Fruit fly (Drosophila melanogaster) whole organism, embryonic: ENCODE measurements around the gene CG42340.

Experiments used
- Abd-B ChIP-seq: fragments of 200-800 bp; sonication (Bioruptor generic); optimal IDR thresholded peaks from 2 replicates; lab custom pipeline; 2018; ENCODE audit warnings: missing biosample characterization, mild to moderate bottlenecking, missing genetic modification characterization, moderate library complexity
- B-H1 ChIP-seq: fragments of 200-800 bp; sonication (Bioruptor generic); IDR thresholded peaks from 3 replicates; pipeline ENCODE4 v1.3.6; 2022; ENCODE audit warnings: missing biosample characterization, missing genetic modification characterization
- CG10274 ChIP-seq: fragments of 200-800 bp; sonication (Bioruptor generic); optimal IDR thresholded peaks from 3 replicates; lab custom pipeline; 2017; ENCODE audit warnings: missing biosample characterization, mild to moderate bottlenecking, missing genetic modification characterization
- CG12236 ChIP-seq: fragments of 200-800 bp; sonication (Bioruptor generic); optimal IDR thresholded peaks from 2 replicates; lab custom pipeline; 2016; ENCODE audit warnings: missing biosample characterization, missing genetic modification characterization
- CG12769 ChIP-seq: fragments of 200-800 bp; sonication (Bioruptor generic); optimal IDR thresholded peaks from 2 replicates; lab custom pipeline; 2019; ENCODE audit warnings: missing biosample characterization, mild to moderate bottlenecking, missing genetic modification characterization, moderate library complexity
- CG13287 ChIP-seq: fragments of 200-800 bp; sonication (Bioruptor generic); IDR thresholded peaks from 2 replicates; pipeline ENCODE4 v1.3.6; 2022; ENCODE audit warnings: missing biosample characterization, missing genetic modification characterization; ENCODE audit not compliant: partially characterized antibody
- CG13296 ChIP-seq: fragments of 200-800 bp; sonication (Bioruptor generic); optimal IDR thresholded peaks from 3 replicates; lab custom pipeline; 2018; ENCODE audit warnings: missing biosample characterization, mild to moderate bottlenecking, missing genetic modification characterization
- CG13424 ChIP-seq: fragments of 200-800 bp; sonication (Bioruptor generic); optimal IDR thresholded peaks from 2 replicates; lab custom pipeline; 2019; ENCODE audit warnings: missing biosample characterization, mild to moderate bottlenecking, missing genetic modification characterization, moderate library complexity
- CG14050 ChIP-seq: fragments of 200-800 bp; sonication (Bioruptor generic); IDR thresholded peaks from 3 replicates; pipeline ENCODE4 v1.3.6; 2022; ENCODE audit warnings: missing biosample characterization, missing genetic modification characterization
- CG14710 ChIP-seq: fragments of 200-800 bp; sonication (Bioruptor generic); optimal IDR thresholded peaks from 3 replicates; lab custom pipeline; 2019; ENCODE audit warnings: missing biosample characterization, mild to moderate bottlenecking, missing genetic modification characterization, moderate library complexity
- CG18599 ChIP-seq: fragments of 200-800 bp; sonication (Bioruptor generic); optimal IDR thresholded peaks from 3 replicates; lab custom pipeline; 2017; ENCODE audit warnings: missing biosample characterization, missing genetic modification characterization, mild to moderate bottlenecking, moderate library complexity, missing genetic modification reagents
- CG3065 ChIP-seq: fragments of 200-800 bp; sonication (Bioruptor generic); optimal IDR thresholded peaks from 2 replicates; lab custom pipeline; 2016; ENCODE audit warnings: missing biosample characterization, missing genetic modification characterization
- CG34224 ChIP-seq: fragments of 200-800 bp; sonication (Bioruptor generic); IDR thresholded peaks from 3 replicates; pipeline ENCODE4 v1.3.6; 2022; ENCODE audit warnings: missing biosample characterization, missing genetic modification characterization; ENCODE audit not compliant: partially characterized antibody
- CG3847 ChIP-seq: fragments of 200-800 bp; sonication (Bioruptor generic); IDR thresholded peaks from 2 replicates; pipeline ENCODE4 v1.3.6; 2022; ENCODE audit warnings: missing biosample characterization, missing genetic modification characterization
- CG42726 ChIP-seq: fragments of 200-800 bp; sonication (Bioruptor generic); IDR thresholded peaks from 2 replicates; pipeline ENCODE4 v1.3.6; 2022; ENCODE audit warnings: missing biosample characterization, missing genetic modification characterization; ENCODE audit not compliant: partially characterized antibody
- CG4730 ChIP-seq: fragments of 200-800 bp; sonication (Bioruptor generic); IDR thresholded peaks from 2 replicates; pipeline ENCODE4 v1.3.6; 2022; ENCODE audit warnings: missing biosample characterization, missing genetic modification characterization
- CG9437 ChIP-seq: fragments of 200-800 bp; sonication (Bioruptor generic); optimal IDR thresholded peaks from 2 replicates; lab custom pipeline; 2018; ENCODE audit warnings: missing biosample characterization, mild to moderate bottlenecking, missing genetic modification characterization
- CG9817 ChIP-seq: fragments of 200-800 bp; sonication (Bioruptor generic); optimal IDR thresholded peaks from 2 replicates; lab custom pipeline; 2018; ENCODE audit warnings: missing biosample characterization, mild to moderate bottlenecking, missing genetic modification characterization, moderate library complexity
- CG9932 ChIP-seq: fragments of 200-800 bp; sonication (Bioruptor generic); IDR thresholded peaks from 2 replicates; pipeline ENCODE4 v1.3.6; 2022; ENCODE audit warnings: missing biosample characterization, missing genetic modification characterization
- Chrac-16 ChIP-seq: fragments of 200-800 bp; sonication (Bioruptor generic); optimal IDR thresholded peaks from 3 replicates; lab custom pipeline; 2016; ENCODE audit warnings: missing biosample characterization, missing genetic modification characterization
- CoRest ChIP-seq: fragments of 200-800 bp; sonication (Bioruptor generic); optimal IDR thresholded peaks from 3 replicates; lab custom pipeline; 2018; ENCODE audit warnings: missing biosample characterization, mild to moderate bottlenecking, missing genetic modification characterization, moderate library complexity
- Dp ChIP-seq: fragments of 200-800 bp; sonication (Bioruptor generic); optimal IDR thresholded peaks from 2 replicates; lab custom pipeline; 2018; ENCODE audit warnings: missing biosample characterization, mild to moderate bottlenecking, missing genetic modification characterization, moderate library complexity
- Elba2 ChIP-seq: fragments of 200-800 bp; sonication (Bioruptor generic); optimal IDR thresholded peaks from 3 replicates; lab custom pipeline; 2016; ENCODE audit warnings: missing biosample characterization, missing genetic modification characterization
- HmgD ChIP-seq: fragments of 200-800 bp; sonication (Bioruptor generic); optimal IDR thresholded peaks from 3 replicates; lab custom pipeline; 2016; ENCODE audit warnings: missing biosample characterization, missing genetic modification characterization
- Jarid2 ChIP-seq: fragments of 200-800 bp; sonication (Bioruptor generic); optimal IDR thresholded peaks from 3 replicates; lab custom pipeline; 2017; ENCODE audit warnings: mild to moderate bottlenecking, missing biosample characterization, missing genetic modification reagents, missing genetic modification characterization
- MBD-R2 ChIP-seq: fragments of 200-800 bp; sonication (Bioruptor generic); IDR thresholded peaks from 2 replicates; pipeline ENCODE4 v1.3.6; 2022; ENCODE audit warnings: missing biosample characterization, missing genetic modification characterization
- Nf-YB ChIP-seq: fragments of 200-800 bp; sonication (Bioruptor generic); optimal IDR thresholded peaks from 3 replicates; lab custom pipeline; 2019; ENCODE audit warnings: missing biosample characterization, mild to moderate bottlenecking, missing genetic modification characterization, moderate library complexity
- Oli ChIP-seq: fragments of 200-800 bp; sonication (Bioruptor generic); optimal IDR thresholded peaks from 2 replicates; lab custom pipeline; 2018; ENCODE audit warnings: missing biosample characterization, mild to moderate bottlenecking, missing genetic modification characterization, moderate library complexity
- Opbp ChIP-seq: fragments of 200-800 bp; sonication (Bioruptor generic); IDR thresholded peaks from 3 replicates; pipeline ENCODE4 v1.3.6; 2022; ENCODE audit warnings: missing biosample characterization, missing genetic modification characterization; ENCODE audit not compliant: partially characterized antibody
- Sin3A ChIP-seq: fragments of >200 bp; optimal IDR thresholded peaks from 2 replicates; lab custom pipeline; 2018
- Vsx1 ChIP-seq: fragments of 200-800 bp; sonication (Bioruptor generic); optimal IDR thresholded peaks from 2 replicates; lab custom pipeline; 2017; ENCODE audit warnings: missing biosample characterization, mild to moderate bottlenecking, missing genetic modification characterization, missing genetic modification reagents
- al ChIP-seq: fragments of 200-800 bp; sonication (Bioruptor generic); IDR thresholded peaks from 2 replicates; pipeline ENCODE4 v1.3.6; 2022; ENCODE audit warnings: missing biosample characterization, missing genetic modification characterization
- ap ChIP-seq: fragments of 200-800 bp; sonication (Bioruptor generic); IDR thresholded peaks from 2 replicates; pipeline ENCODE4 v1.3.6; 2022; ENCODE audit warnings: missing biosample characterization, missing genetic modification characterization
- chinmo ChIP-seq: fragments of 200-800 bp; sonication (Bioruptor generic); IDR thresholded peaks from 4 replicates; pipeline ENCODE4 v1.3.6; 2022; ENCODE audit warnings: missing biosample characterization, missing genetic modification characterization; ENCODE audit not compliant: partially characterized antibody
- ems ChIP-seq: fragments of 200-800 bp; sonication (Bioruptor generic); optimal IDR thresholded peaks from 3 replicates; lab custom pipeline; 2016; ENCODE audit warnings: missing biosample characterization, missing genetic modification characterization
- grau ChIP-seq: fragments of 200-800 bp; optimal IDR thresholded peaks from 3 replicates; lab custom pipeline; 2019; ENCODE audit warnings: missing biosample characterization, mild to moderate bottlenecking, missing genetic modification characterization, moderate library complexity
- gro ChIP-seq: fragments of 200-800 bp; sonication (Bioruptor generic); optimal IDR thresholded peaks from 2 replicates; lab custom pipeline; 2016; ENCODE audit warnings: missing biosample characterization, missing genetic modification characterization
- hb ChIP-seq: fragments of 200-800 bp; sonication (Bioruptor generic); IDR thresholded peaks from 3 replicates; pipeline ENCODE4 v1.3.6; 2022; ENCODE audit warnings: missing biosample characterization, missing genetic modification characterization; ENCODE audit not compliant: partially characterized antibody
- ken ChIP-seq: fragments of 200-800 bp; sonication (Bioruptor generic); IDR thresholded peaks from 3 replicates; pipeline ENCODE4 v1.3.6; 2022; ENCODE audit warnings: missing biosample characterization, missing genetic modification characterization
- klu ChIP-seq: fragments of 200-800 bp; sonication (Bioruptor generic); IDR thresholded peaks from 2 replicates; pipeline ENCODE4 v1.3.6; 2022; ENCODE audit warnings: missing biosample characterization, missing genetic modification characterization
- nerfin-1 ChIP-seq: fragments of 200-800 bp; sonication (Bioruptor generic); optimal IDR thresholded peaks from 3 replicates; lab custom pipeline; 2019; ENCODE audit warnings: missing biosample characterization, mild to moderate bottlenecking, missing genetic modification characterization, moderate library complexity
- p53 ChIP-seq: fragments of 200-800 bp; sonication (Bioruptor generic); optimal IDR thresholded peaks from 2 replicates; lab custom pipeline; 2016; ENCODE audit warnings: missing biosample characterization, missing genetic modification characterization
- pan ChIP-seq, 4 experiments: fragments of >200 bp in 3 of 4; fragments of 200-800 bp in 1 of 4; sonication (Bioruptor generic) in 1 of 4; optimal IDR thresholded peaks in 3 of 4; IDR thresholded peaks in 1 of 4; 2 replicates each; pipeline versions ENCODE4 v1.3.6 to Lab custom; 2017 to 2022; ENCODE audit warnings: missing biosample characterization in 2 of 4, missing genetic modification characterization in 2 of 4, mixed read lengths in 1 of 4
- pita ChIP-seq: fragments of 200-800 bp; sonication (Bioruptor generic); optimal IDR thresholded peaks from 2 replicates; lab custom pipeline; 2017; ENCODE audit warnings: missing biosample characterization, mild to moderate bottlenecking, missing genetic modification characterization
- sd ChIP-seq: fragments of 200-800 bp; sonication (Bioruptor generic); optimal IDR thresholded peaks from 3 replicates; lab custom pipeline; 2018; ENCODE audit warnings: missing biosample characterization, mild to moderate bottlenecking, missing genetic modification characterization, moderate library complexity
- sens ChIP-seq: fragments of 200-800 bp; sonication (Bioruptor generic); peaks from one replicate; lab custom pipeline; 2016; ENCODE audit warnings: missing biosample characterization, missing genetic modification characterization
- sob ChIP-seq: fragments of 200-800 bp; sonication (Bioruptor generic); IDR thresholded peaks from 2 replicates; pipeline ENCODE4 v1.3.6; 2022; ENCODE audit warnings: missing biosample characterization, missing genetic modification characterization
- sr ChIP-seq: fragments of 200-800 bp; sonication (Bioruptor generic); IDR thresholded peaks from 3 replicates; pipeline ENCODE4 v1.3.6; 2022; ENCODE audit warnings: missing biosample characterization, missing genetic modification characterization
- zfh1 ChIP-seq: fragments of 200-800 bp; sonication (Bioruptor generic); IDR thresholded peaks from 3 replicates; pipeline ENCODE4 v1.3.6; 2022; ENCODE audit warnings: missing biosample characterization, missing genetic modification characterization

Gene CG42340

dm6 chrX:6524217-6524616 is at the start of gene CG42340, which contains the start of gene CG3918:
Gene CG42340, minus strand, starts transcription at chrX:6524323.
Gene CG3918, plus strand, starts transcription at chrX:6524464.
- TF ChIP-seq MBD-R2 (peak; percentile 97), CG14050 (GFP tag; lab: Robert Waterston, UW) (no peak), CG12236 (GFP tag; lab: Kevin White, UChicago) (no peak), Vsx1 (GFP tag; lab: Kevin White, UChicago) (no peak), CG12769 (tag; lab: Kevin White, UChicago) (peak; percentile 60), grau (tag; lab: Kevin White, UChicago) (peak; percentile 43), Elba2 (GFP tag; lab: Kevin White, UChicago) (peak; percentile 58), p53 (peak; percentile 55), B-H1 (GFP tag; lab: Robert Waterston, UW) (no peak), CG9437 (GFP tag; lab: Kevin White, UChicago) (no peak), Abd-B (GFP tag; lab: Kevin White, UChicago) (peak; percentile 22), ems (GFP tag; lab: Kevin White, UChicago) (no peak), CG13424 (tag; lab: Kevin White, UChicago) (peak; percentile 20), ap (GFP tag; lab: Robert Waterston, UW) (no peak), CG4730 (no peak), gro (peak; percentile 27), CoRest (tag; lab: Kevin White, UChicago) (peak; percentile 45), CG9817 (tag; lab: Kevin White, UChicago) (no peak), CG14710 (tag; lab: Kevin White, UChicago) (peak; percentile 100), pan (optimal IDR thresholded peaks at IDR 0.05; lab: Kevin White, UChicago) (no peak), pan (GFP tag; optimal IDR thresholded peaks at IDR 0.05 in 1 of 2, IDR thresholded peaks at IDR 0.05 in 1 of 2) (no peak), sens (peak; percentile 45), CG10274 (GFP tag; lab: Kevin White, UChicago) (no peak), sr (GFP tag; lab: Robert Waterston, UW) (no peak), CG3065 (GFP tag; lab: Kevin White, UChicago) (no peak), Oli (tag; lab: Kevin White, UChicago) (no peak), CG34224 (0 out of 3 replicates have a peak, but pooled peaks have one; percentile 17), hb (GFP tag; lab: Robert Waterston, UW) (0 out of 3 replicates have a peak, but pooled peaks have one; percentile 28), Dp (GFP tag; lab: Kevin White, UChicago) (peak; percentile 88), CG13287 (GFP tag; lab: Robert Waterston, UW) (peak; percentile 75), Chrac-16 (GFP tag; lab: Kevin White, UChicago) (no peak), CG3847 (peak; percentile 92), chinmo (GFP tag; lab: Robert Waterston, UW) (peak; percentile 76; the same call in 1 of the 4 replicates), Opbp (GFP tag; lab: Robert Waterston, UW) (peak; percentile 55; the same call in 1 of the 3 replicates), al (GFP tag; lab: Robert Waterston, UW) (no peak), CG9932 (GFP tag; lab: Robert Waterston, UW) (peak; percentile 53), CG18599 (GFP tag; lab: Kevin White, UChicago) (peak; percentile 27), nerfin-1 (tag; lab: Kevin White, UChicago) (no peak), zfh1 (peak; percentile 45; the same call in 1 of the 3 replicates), Nf-YB (GFP tag; lab: Kevin White, UChicago) (peak; percentile 7), HmgD (GFP tag; lab: Kevin White, UChicago) (peak; percentile 92), sd (tag; lab: Kevin White, UChicago) (peak; percentile 78), Sin3A (peak; percentile 71), ken (GFP tag; lab: Robert Waterston, UW) (0 out of 3 replicates have a peak, but pooled peaks have one; percentile 9), Jarid2 (GFP tag; lab: Kevin White, UChicago) (peak; percentile 83), klu (GFP tag; lab: Robert Waterston, UW) (no peak), pita (GFP tag; lab: Kevin White, UChicago) (peak; percentile 72), CG42726 (GFP tag; lab: Robert Waterston, UW) (peak; percentile 76; the same call in 1 of the 2 replicates), CG13296 (GFP tag; lab: Kevin White, UChicago) (no peak), sob (GFP tag; lab: Robert Waterston, UW) (peak; percentile 34; the same call in 1 of the 2 replicates)
